Fruit fly (Drosophila melanogaster) Kc167 (cell line): ENCODE data around the gene CG5861.

Experiments used
- Sin3A ChIP-seq: fragments of >200 bp; optimal IDR thresholded peaks from 2 replicates; lab custom pipeline; 2018; ENCODE audit warnings: missing external identifiers
- h ChIP-seq: fragments of >200 bp; optimal IDR thresholded peaks from 3 replicates; lab custom pipeline; 2018; ENCODE audit warnings: missing external identifiers
- psq ChIP-seq: fragments of >200 bp; optimal IDR thresholded peaks from 2 replicates; lab custom pipeline; 2017; ENCODE audit warnings: missing external identifiers
- ttk ChIP-seq: sonication (Bioruptor generic); optimal IDR thresholded peaks from 2 replicates; lab custom pipeline; 2017; ENCODE audit warnings: missing external identifiers

- TF ChIP-seq psq (lab: Kevin White, UChicago) (no peak), Sin3A (lab: Kevin White, UChicago) (no peak), ttk (lab: Kevin White, UChicago) (no peak), h (no peak)
Observed at dm6 chr2L:16275177-16275808, 31.8 kb downstream of the CG5861 start.
